Fruit fly (Drosophila melanogaster): ENCODE measurements around the gene CG15130.

The CG15130 gene

dm6 chr2L:20431210-20431609, 6.8 kb upstream of the CG15130 start:
- no peak for TF ChIP-seq Side (GFP tag; optimal IDR thresholded peaks at IDR 0.05)
- peak; percentile 46 for TF ChIP-seq ERR (GFP tag; optimal IDR thresholded peaks at IDR 0.05)
- TF ChIP-seq NfI (GFP tag; optimal IDR thresholded peaks at IDR 0.05): no peak
- TF ChIP-seq CG1024 (GFP tag; IDR thresholded peaks at IDR 0.05): peak; percentile 16; the same call in 1 of the 2 replicates
- TF ChIP-seq Xrp1 (GFP tag; IDR thresholded peaks at IDR 0.05): peak; percentile 28; the same call in 1 of the 2 replicates
- TF ChIP-seq CG8290 (GFP tag; optimal IDR thresholded peaks at IDR 0.05): no peak
- TF ChIP-seq CG8290 (tag; optimal IDR thresholded peaks at IDR 0.05): peak in 1 of 2 experiments; percentile 28
- TF ChIP-seq lov (optimal IDR thresholded peaks at IDR 0.05): no peak
- TF ChIP-seq lov (GFP tag; IDR thresholded peaks at IDR 0.05): 0 out of 3 replicates have a peak, but pooled peaks have one; percentile 18
- no peak for TF ChIP-seq hkb (optimal IDR thresholded peaks at IDR 0.05)
- 0 out of 2 replicates have a peak, but pooled peaks have one; percentile 12 for TF ChIP-seq hkb (GFP tag; IDR thresholded peaks at IDR 0.05)
- no peak for TF ChIP-seq CG18262 (tag; optimal IDR thresholded peaks at IDR 0.05)
- TF ChIP-seq Ets65A (GFP tag): peak; percentile 48
- TF ChIP-seq z (GFP tag; IDR thresholded peaks at IDR 0.05): 0 out of 3 replicates have a peak, but pooled peaks have one; percentile 7
- TF ChIP-seq bsh (GFP tag; optimal IDR thresholded peaks at IDR 0.05): peak in 1 of 2 experiments; percentile 5
- TF ChIP-seq pho (GFP tag; optimal IDR thresholded peaks at IDR 0.05): no peak
- TF ChIP-seq ci (GFP tag; IDR thresholded peaks at IDR 0.05): 0 out of 3 replicates have a peak, but pooled peaks have one; percentile 38
- 0 out of 2 replicates have a peak, but pooled peaks have one; percentile 6 for TF ChIP-seq CG10959 (GFP tag; IDR thresholded peaks at IDR 0.05)
- 0 out of 2 replicates have a peak, but pooled peaks have one; percentile 22 for TF ChIP-seq Awh (GFP tag; IDR thresholded peaks at IDR 0.05)
- no peak for TF ChIP-seq CG34224 (GFP tag; IDR thresholded peaks at IDR 0.05; ENCODE audit: partially characterized antibody)
- 0 out of 2 replicates have a peak, but pooled peaks have one; percentile 6 for TF ChIP-seq vvl (GFP tag; IDR thresholded peaks at IDR 0.05)
- TF ChIP-seq ab (GFP tag; optimal IDR thresholded peaks at IDR 0.05): no peak
- no peak for TF ChIP-seq shn (GFP tag; optimal IDR thresholded peaks at IDR 0.05)
- TF ChIP-seq h (optimal IDR thresholded peaks at IDR 0.05): no peak
- TF ChIP-seq Oaz (GFP tag; IDR thresholded peaks at IDR 0.05): 0 out of 2 replicates have a peak, but pooled peaks have one; percentile 6
- peak; percentile 25; the same call in 1 of the 2 replicates for TF ChIP-seq HLH3B (GFP tag; IDR thresholded peaks at IDR 0.05)
- TF ChIP-seq Hmr (GFP tag; optimal IDR thresholded peaks at IDR 0.05): no peak
- peak; percentile 49 for TF ChIP-seq Med (GFP tag)
- peak; percentile 25 for TF ChIP-seq CG1603 (tag; optimal IDR thresholded peaks at IDR 0.05)
- TF ChIP-seq sc (optimal IDR thresholded peaks at IDR 0.05): no peak
- TF ChIP-seq sc (GFP tag; optimal IDR thresholded peaks at IDR 0.05): peak; percentile 14
- no peak for TF ChIP-seq CG14667 (GFP tag; IDR thresholded peaks at IDR 0.05)
- TF ChIP-seq CG3407 (GFP tag; optimal IDR thresholded peaks at IDR 0.05): peak; percentile 29
- peak; percentile 32 for TF ChIP-seq ATbp (GFP tag; optimal IDR thresholded peaks at IDR 0.05)

- TF ChIP-seq Lhr (GFP tag; optimal IDR thresholded peaks at IDR 0.05) (no peak), pum (GFP tag; optimal IDR thresholded peaks at IDR 0.05) (no peak), CG12659 (GFP tag; optimal IDR thresholded peaks at IDR 0.05) (no peak), Ets65A (GFP tag) (peak; percentile 56), CG15514 (GFP tag; optimal IDR thresholded peaks at IDR 0.05) (no peak), Dip2 (GFP tag; IDR thresholded peaks at IDR 0.05) (no peak), onecut (GFP tag; IDR thresholded peaks at IDR 0.05) (0 out of 2 replicates have a peak, but pooled peaks have one; percentile 10), CG6272 (GFP tag; IDR thresholded peaks at IDR 0.05) (no peak), CG6765 (GFP tag; optimal IDR thresholded peaks at IDR 0.05) (no peak), insv (GFP tag; optimal IDR thresholded peaks at IDR 0.05) (peak; percentile 15 to 87), dati (GFP tag; IDR thresholded peaks at IDR 0.05) (no peak)
These were observed 5.0 kb upstream of the CG15130 start for dm6 chr2L:20429458-20429857.

All from whole organism, embryonic.